Fruit fly (Drosophila melanogaster) whole organism, embryonic: ENCODE results near the gene Mco4.

ENCODE experiments used
- Atf3 ChIP-seq: fragments of 200-800 bp; sonication (Bioruptor generic); optimal IDR thresholded peaks from 3 replicates; lab custom pipeline; 2016; ENCODE audit warnings: missing biosample characterization, missing genetic modification characterization
- Atf6 ChIP-seq: fragments of 200-800 bp; sonication (Bioruptor generic); IDR thresholded peaks from 2 replicates; pipeline ENCODE4 v1.3.6; 2022; ENCODE audit warnings: missing biosample characterization, missing genetic modification characterization
- Bdp1 ChIP-seq: fragments of 200-800 bp; sonication (Bioruptor generic); optimal IDR thresholded peaks from 3 replicates; lab custom pipeline; 2016; ENCODE audit warnings: missing biosample characterization, missing genetic modification characterization
- CG12155 ChIP-seq: fragments of 200-800 bp; sonication (Bioruptor generic); optimal IDR thresholded peaks from 3 replicates; lab custom pipeline; 2016; ENCODE audit warnings: missing biosample characterization, missing genetic modification characterization
- CG13287 ChIP-seq: fragments of 200-800 bp; sonication (Bioruptor generic); IDR thresholded peaks from 2 replicates; pipeline ENCODE4 v1.3.6; 2022; ENCODE audit warnings: missing biosample characterization, missing genetic modification characterization; ENCODE audit not compliant: partially characterized antibody
- CG14667 ChIP-seq: fragments of 200-800 bp; sonication (Bioruptor generic); IDR thresholded peaks from 2 replicates; pipeline ENCODE4 v1.3.6; 2022; ENCODE audit warnings: missing biosample characterization, missing genetic modification characterization
- CG14965 ChIP-seq: fragments of 200-800 bp; sonication (Bioruptor generic); optimal IDR thresholded peaks from 2 replicates; lab custom pipeline; 2016; ENCODE audit warnings: missing biosample characterization, missing genetic modification characterization, borderline replicate concordance
- CG15011 ChIP-seq: fragments of 200-800 bp; sonication (Bioruptor generic); optimal IDR thresholded peaks from 3 replicates; lab custom pipeline; 2018; ENCODE audit warnings: missing biosample characterization, mild to moderate bottlenecking, missing genetic modification characterization
- CG2116 ChIP-seq: fragments of 200-800 bp; sonication (Bioruptor generic); optimal IDR thresholded peaks from 3 replicates; lab custom pipeline; 2018; ENCODE audit warnings: missing biosample characterization, mild to moderate bottlenecking, missing genetic modification characterization
- CG2678 ChIP-seq: fragments of 200-800 bp; sonication (Bioruptor generic); optimal IDR thresholded peaks from 3 replicates; lab custom pipeline; 2019; ENCODE audit warnings: missing biosample characterization, mild to moderate bottlenecking, missing genetic modification characterization, moderate library complexity
- CG3847 ChIP-seq: fragments of 200-800 bp; sonication (Bioruptor generic); IDR thresholded peaks from 2 replicates; pipeline ENCODE4 v1.3.6; 2022; ENCODE audit warnings: missing biosample characterization, missing genetic modification characterization
- CG42726 ChIP-seq: fragments of 200-800 bp; sonication (Bioruptor generic); IDR thresholded peaks from 2 replicates; pipeline ENCODE4 v1.3.6; 2022; ENCODE audit warnings: missing biosample characterization, missing genetic modification characterization; ENCODE audit not compliant: partially characterized antibody
- CG6765 ChIP-seq: fragments of 200-800 bp; sonication (Bioruptor generic); optimal IDR thresholded peaks from 3 replicates; lab custom pipeline; 2017; ENCODE audit warnings: missing biosample characterization, mild to moderate bottlenecking, missing genetic modification characterization
- CG7556 ChIP-seq: fragments of 200-800 bp; sonication (Bioruptor generic); optimal IDR thresholded peaks from 2 replicates; lab custom pipeline; 2017; ENCODE audit warnings: missing biosample characterization, mild to moderate bottlenecking, missing genetic modification characterization
- CG9437 ChIP-seq: fragments of 200-800 bp; sonication (Bioruptor generic); optimal IDR thresholded peaks from 2 replicates; lab custom pipeline; 2018; ENCODE audit warnings: missing biosample characterization, mild to moderate bottlenecking, missing genetic modification characterization
- Dbx ChIP-seq: fragments of 200-800 bp; sonication (Bioruptor generic); IDR thresholded peaks from 3 replicates; pipeline ENCODE4 v1.3.6; 2022; ENCODE audit warnings: missing biosample characterization, missing genetic modification characterization
- Hr3 ChIP-seq: fragments of 200-800 bp; sonication (Bioruptor generic); optimal IDR thresholded peaks from 3 replicates; lab custom pipeline; 2016; ENCODE audit warnings: missing biosample characterization, missing genetic modification characterization
- Kr ChIP-seq: fragments of 200-800 bp; sonication (Bioruptor generic); optimal IDR thresholded peaks from 2 replicates; lab custom pipeline; 2017; ENCODE audit warnings: missing biosample characterization, mild to moderate bottlenecking, missing genetic modification characterization
- Mes4 ChIP-seq: fragments of 200-800 bp; sonication (Bioruptor generic); optimal IDR thresholded peaks from 2 replicates; lab custom pipeline; 2016; ENCODE audit warnings: missing biosample characterization, missing genetic modification characterization
- Ravus ChIP-seq: fragments of 200-800 bp; sonication (Bioruptor generic); IDR thresholded peaks from 2 replicates; pipeline ENCODE4 v1.3.6; 2022; ENCODE audit warnings: missing biosample characterization, missing genetic modification characterization
- Rfx ChIP-seq: fragments of 200-800 bp; sonication (Bioruptor generic); IDR thresholded peaks from 2 replicates; pipeline ENCODE4 v1.3.6; 2022; ENCODE audit warnings: missing biosample characterization, missing genetic modification characterization
- Sox102F ChIP-seq: fragments of 200-800 bp; sonication (Bioruptor generic); optimal IDR thresholded peaks from 2 replicates; lab custom pipeline; 2018; ENCODE audit warnings: missing biosample characterization, mild to moderate bottlenecking, missing genetic modification characterization, moderate library complexity
- ara ChIP-seq: fragments of 200-800 bp; sonication (Bioruptor generic); IDR thresholded peaks from 2 replicates; pipeline ENCODE4 v1.3.6; 2022; ENCODE audit warnings: missing biosample characterization, missing genetic modification characterization
- bbx ChIP-seq: fragments of 200-800 bp; sonication (Bioruptor generic); IDR thresholded peaks from 2 replicates; pipeline ENCODE4 v1.3.6; 2022; ENCODE audit warnings: missing biosample characterization, missing genetic modification characterization; ENCODE audit not compliant: partially characterized antibody
- chinmo ChIP-seq: fragments of 200-800 bp; sonication (Bioruptor generic); IDR thresholded peaks from 4 replicates; pipeline ENCODE4 v1.3.6; 2022; ENCODE audit warnings: missing biosample characterization, missing genetic modification characterization; ENCODE audit not compliant: partially characterized antibody
- croc ChIP-seq: fragments of 200-800 bp; sonication (Bioruptor generic); conservative IDR thresholded peaks from 3 replicates; pipeline ENCODE4 v1.3.6; 2022; ENCODE audit warnings: missing biosample characterization, missing genetic modification characterization
- cwo ChIP-seq: fragments of 200-800 bp; sonication (Bioruptor generic); optimal IDR thresholded peaks from 3 replicates; lab custom pipeline; 2017; ENCODE audit warnings: missing biosample characterization, missing genetic modification characterization, mild to moderate bottlenecking, moderate library complexity, missing genetic modification reagents
- disco-r ChIP-seq: fragments of 200-800 bp; sonication (Bioruptor generic); optimal IDR thresholded peaks from 2 replicates; lab custom pipeline; 2016; ENCODE audit warnings: missing biosample characterization, missing genetic modification characterization
- dpn ChIP-seq, 2 experiments: fragments of 200-800 bp; sonication (Bioruptor generic); optimal IDR thresholded peaks; 3 replicates each; lab custom pipeline; 2016; ENCODE audit warnings: missing biosample characterization in 2 of 2, missing genetic modification characterization in 2 of 2
- en ChIP-seq: fragments of 200-800 bp; sonication (Bioruptor generic); optimal IDR thresholded peaks from 2 replicates; lab custom pipeline; 2016; ENCODE audit warnings: missing biosample characterization, missing genetic modification characterization
- esg ChIP-seq: fragments of 200-800 bp; sonication (Bioruptor generic); conservative IDR thresholded peaks from 2 replicates; pipeline ENCODE4 v1.3.6; 2022; ENCODE audit warnings: missing biosample characterization, missing genetic modification characterization
- gcm ChIP-seq: fragments of 200-800 bp; sonication (Bioruptor generic); optimal IDR thresholded peaks from 2 replicates; lab custom pipeline; 2019; ENCODE audit warnings: missing biosample characterization, mild to moderate bottlenecking, missing genetic modification characterization, moderate library complexity
- hth ChIP-seq: fragments of >200 bp; optimal IDR thresholded peaks from 2 replicates; lab custom pipeline; 2017; ENCODE audit warnings: inconsistent platforms
- jumu ChIP-seq: fragments of 200-800 bp; sonication (Bioruptor generic); optimal IDR thresholded peaks from 3 replicates; lab custom pipeline; 2016; ENCODE audit warnings: missing biosample characterization, missing genetic modification characterization
- kay ChIP-seq: fragments of 200-800 bp; sonication (Bioruptor generic); optimal IDR thresholded peaks from 2 replicates; lab custom pipeline; 2016; ENCODE audit warnings: missing biosample characterization, missing genetic modification characterization
- nau ChIP-seq: fragments of 200-800 bp; sonication (Bioruptor generic); optimal IDR thresholded peaks from 3 replicates; lab custom pipeline; 2017; ENCODE audit warnings: missing biosample characterization, mild to moderate bottlenecking, missing genetic modification characterization, missing genetic modification reagents
- oc ChIP-seq: fragments of 200-800 bp; sonication (Bioruptor generic); optimal IDR thresholded peaks from 2 replicates; lab custom pipeline; 2018; ENCODE audit warnings: missing biosample characterization, mild to moderate bottlenecking, missing genetic modification characterization, moderate library complexity
- odd ChIP-seq: fragments of 200-800 bp; sonication (Bioruptor generic); optimal IDR thresholded peaks from 2 replicates; lab custom pipeline; 2017; ENCODE audit warnings: missing biosample characterization, mild to moderate bottlenecking, missing genetic modification characterization
- onecut ChIP-seq: fragments of 200-800 bp; sonication (Bioruptor generic); IDR thresholded peaks from 2 replicates; pipeline ENCODE4 v1.3.6; 2022; ENCODE audit warnings: missing biosample characterization, missing genetic modification characterization
- peb ChIP-seq: fragments of 200-800 bp; sonication (Bioruptor generic); IDR thresholded peaks from 2 replicates; pipeline ENCODE4 v1.3.6; 2022; ENCODE audit warnings: missing biosample characterization, missing genetic modification characterization
- pita ChIP-seq: fragments of 200-800 bp; sonication (Bioruptor generic); optimal IDR thresholded peaks from 2 replicates; lab custom pipeline; 2017; ENCODE audit warnings: missing biosample characterization, mild to moderate bottlenecking, missing genetic modification characterization
- sisA ChIP-seq: fragments of 200-800 bp; sonication (Bioruptor generic); IDR thresholded peaks from 2 replicates; pipeline ENCODE4 v1.3.6; 2022; ENCODE audit warnings: missing biosample characterization, missing genetic modification characterization
- tap ChIP-seq: fragments of 200-800 bp; optimal IDR thresholded peaks from 3 replicates; lab custom pipeline; 2019; ENCODE audit warnings: missing biosample characterization, mild to moderate bottlenecking, missing genetic modification characterization, moderate library complexity
- tgo ChIP-seq: fragments of 200-800 bp; sonication (Bioruptor generic); IDR thresholded peaks from 3 replicates; pipeline ENCODE4 v1.3.6; 2022; ENCODE audit warnings: missing biosample characterization, missing genetic modification characterization
- tup ChIP-seq: fragments of 200-800 bp; sonication (Bioruptor generic); optimal IDR thresholded peaks from 2 replicates; lab custom pipeline; 2016; ENCODE audit warnings: missing biosample characterization, mild to moderate bottlenecking, missing genetic modification characterization, moderate library complexity
- wor ChIP-seq: fragments of 200-800 bp; sonication (Bioruptor generic); IDR thresholded peaks from 2 replicates; pipeline ENCODE4 v1.3.6; 2022; ENCODE audit warnings: missing biosample characterization, missing genetic modification characterization

Gene Mco4

dm6 chrX:17881138-17882121 lies 25.5 kb upstream of the Mco4 start (continued):
- TF ChIP-seq kay (GFP tag; lab: Kevin White, UChicago) (no peak), CG15011 (GFP tag; lab: Kevin White, UChicago) (no peak), CG42726 (GFP tag; lab: Robert Waterston, UW) (no peak), Atf6 (GFP tag; lab: Robert Waterston, UW) (peak; percentile 61; the same call in 1 of the 2 replicates), CG6765 (no peak), bbx (GFP tag; lab: Robert Waterston, UW) (no peak), Dbx (GFP tag; lab: Robert Waterston, UW) (peak; percentile 72; the same call in 2 of the 3 replicates), Rfx (peak; percentile 84), CG2678 (tag; lab: Kevin White, UChicago) (peak; percentile 73), Hr3 (GFP tag; lab: Kevin White, UChicago) (no peak), CG2116 (GFP tag; lab: Kevin White, UChicago) (no peak), pita (no peak)

dm6 chrX:17880269-17880889 lies 24.4 kb upstream of the Mco4 start:
- peak; percentile 93 for TF ChIP-seq CG12155 (GFP tag; lab: Kevin White, UChicago)
- TF ChIP-seq tup (GFP tag; lab: Kevin White, UChicago): peak; percentile 95
- TF ChIP-seq tap (tag; lab: Kevin White, UChicago): peak; percentile 90
- TF ChIP-seq Kr: no peak
- TF ChIP-seq Atf3 (GFP tag; lab: Kevin White, UChicago): peak; percentile 94
- peak; percentile 95 for TF ChIP-seq CG3847 (GFP tag; lab: Robert Waterston, UW)
- peak; percentile 84 for TF ChIP-seq Bdp1 (GFP tag; lab: Kevin White, UChicago)
- TF ChIP-seq CG14667 (GFP tag; lab: Robert Waterston, UW): peak; percentile 93
- TF ChIP-seq CG14965: peak; percentile 50
- TF ChIP-seq nau (GFP tag; lab: Kevin White, UChicago): peak; percentile 89
- peak; percentile 90 for TF ChIP-seq gcm (GFP tag; lab: Kevin White, UChicago)
- TF ChIP-seq CG13287 (GFP tag; lab: Robert Waterston, UW): no peak; the same call in 1 of the 2 replicates
- peak; percentile 97 for TF ChIP-seq jumu
- peak; percentile 93 for TF ChIP-seq disco-r (GFP tag; lab: Kevin White, UChicago)
- TF ChIP-seq ara (GFP tag; lab: Robert Waterston, UW): peak; percentile 94
- TF ChIP-seq esg: peak; percentile 94
- peak; percentile 88 for TF ChIP-seq croc (GFP tag; lab: Robert Waterston, UW)
- peak; percentile 95 for TF ChIP-seq tgo (GFP tag; lab: Robert Waterston, UW)
- TF ChIP-seq Mes4 (GFP tag; lab: Kevin White, UChicago): peak; percentile 86
- TF ChIP-seq odd (GFP tag; lab: Kevin White, UChicago): peak; percentile 86
- peak; percentile 88 for TF ChIP-seq en
- TF ChIP-seq onecut (GFP tag; lab: Robert Waterston, UW): peak; percentile 91
- peak; percentile 90 for TF ChIP-seq wor (GFP tag; lab: Robert Waterston, UW)
- TF ChIP-seq Sox102F (GFP tag; lab: Kevin White, UChicago): peak; percentile 97
- TF ChIP-seq sisA (GFP tag; lab: Robert Waterston, UW): peak; percentile 94
- peak; percentile 93 for TF ChIP-seq peb (GFP tag; lab: Robert Waterston, UW)
- TF ChIP-seq Ravus: peak; percentile 85
- TF ChIP-seq chinmo (GFP tag; lab: Robert Waterston, UW): 0 out of 4 replicates have a peak, but pooled peaks have one; percentile 30
- TF ChIP-seq oc (tag; lab: Kevin White, UChicago): peak; percentile 97
- peak; percentile 97 to 98 for TF ChIP-seq dpn (GFP tag; optimal IDR thresholded peaks at IDR 0.05; lab: Kevin White, UChicago)
- TF ChIP-seq CG7556 (GFP tag; lab: Kevin White, UChicago): peak; percentile 92
- peak; percentile 90 for TF ChIP-seq cwo (GFP tag; lab: Kevin White, UChicago)
- no peak for TF ChIP-seq hth (lab: Kevin White, UChicago)
- TF ChIP-seq CG9437 (GFP tag; lab: Kevin White, UChicago): peak; percentile 89
- peak; percentile 96 for TF ChIP-seq Atf6 (GFP tag; lab: Robert Waterston, UW)
